Worm (Caenorhabditis elegans) whole organism, mixed stage, embryonic: ENCODE data around the gene mam-3.
A peak's percentile ranks its signal among the peaks of the same experiment; 100 is the strongest.

Experiments
- mep-1 ChIP-seq: fragments of 150-350 bp; optimal IDR thresholded peaks from 2 replicates; lab custom pipeline; 2017; ENCODE audit warnings: missing biosample characterization, missing genetic modification reagents, missing genetic modification characterization, inconsistent platforms
- nhr-12 ChIP-seq: fragments of 150-350 bp; optimal IDR thresholded peaks from 2 replicates; lab custom pipeline; 2014; ENCODE audit warnings: missing biosample characterization, missing genetic modification characterization
- unc-62 ChIP-seq: fragments of 150-350 bp; optimal IDR thresholded peaks from 2 replicates; lab custom pipeline; 2014; ENCODE audit warnings: missing biosample characterization, missing genetic modification reagents, missing genetic modification characterization

DNA sequence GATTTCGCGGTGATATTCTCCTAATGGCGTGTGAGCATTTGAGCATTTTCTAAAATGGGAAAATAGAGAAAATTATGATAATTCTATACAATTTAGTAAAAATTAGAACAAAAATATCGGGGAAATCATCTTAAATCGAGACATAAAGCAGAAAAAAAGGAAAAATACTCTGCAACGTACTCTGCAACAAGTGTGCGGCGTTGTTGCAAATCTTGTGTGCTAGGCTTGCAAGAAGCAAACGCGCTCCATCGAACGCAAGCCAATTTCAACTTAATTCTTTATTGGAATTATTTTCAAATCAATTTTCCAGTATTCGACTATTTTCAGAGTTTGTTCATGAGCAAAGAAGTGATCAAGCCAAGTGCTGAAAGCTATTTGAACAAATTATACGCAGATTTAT, 59.1 kb downstream of the mam-3 start, which contains the start of the genes Y62E10A.20, Y62E10A.23 and mdt-9:
- TF ChIP-seq nhr-12 (tag; lab: Kevin White, UChicago), result no peak
- TF ChIP-seq unc-62 (GFP tag; lab: Kevin White, UChicago), result peak; percentile 43
- peak; percentile 89 for TF ChIP-seq mep-1 (tag; lab: Kevin White, UChicago)
